Worm (Caenorhabditis elegans) whole organism, L2 larva: ENCODE data around the gene T05C12.1.

Experiments
- C34F6.9 ChIP-seq: fragments of 150-350 bp; optimal IDR thresholded peaks from 2 replicates; lab custom pipeline; 2014; ENCODE audit warnings: missing biosample characterization, missing genetic modification characterization
- F13H6.1 ChIP-seq: sonication (generic microtip); optimal IDR thresholded peaks from 2 replicates; lab custom pipeline; 2016; ENCODE audit warnings: missing genetic modification characterization, missing compliant biosample characterization
- R02D3.7 ChIP-seq: fragments of 150-350 bp; optimal IDR thresholded peaks from 2 replicates; lab custom pipeline; 2014; ENCODE audit warnings: missing biosample characterization, missing genetic modification characterization
- Y55F3AM.14 ChIP-seq: fragments of 200-800 bp; sonication (Bioruptor generic); optimal IDR thresholded peaks from 2 replicates; lab custom pipeline; 2018; ENCODE audit warnings: mild to moderate bottlenecking, missing genetic modification characterization, missing compliant biosample characterization
- ZK546.5 ChIP-seq: sonication (generic microtip); optimal IDR thresholded peaks from 2 replicates; lab custom pipeline; 2017; ENCODE audit warnings: missing biosample characterization, missing genetic modification characterization
- alr-1 ChIP-seq: fragments of 150-350 bp; optimal IDR thresholded peaks from 2 replicates; lab custom pipeline; 2014; ENCODE audit warnings: missing biosample characterization, missing genetic modification characterization
- aly-2 ChIP-seq: fragments of 150-350 bp; optimal IDR thresholded peaks from 2 replicates; lab custom pipeline; 2014; ENCODE audit warnings: missing biosample characterization, missing genetic modification characterization
- ama-1 ChIP-seq: fragments of 150-350 bp; optimal IDR thresholded peaks from 2 replicates; lab custom pipeline; 2018; ENCODE audit warnings: inconsistent platforms
- blmp-1 ChIP-seq: sonication (generic microtip); optimal IDR thresholded peaks from 2 replicates; lab custom pipeline; 2017; ENCODE audit warnings: missing genetic modification characterization, mild to moderate bottlenecking, missing compliant biosample characterization, antibody characterized with exemption, moderate library complexity; ENCODE audit not compliant: insufficient read depth
- ceh-16 ChIP-seq: fragments of 150-350 bp; optimal IDR thresholded peaks from 2 replicates; lab custom pipeline; 2014; ENCODE audit warnings: missing biosample characterization, missing genetic modification characterization
- ceh-82 ChIP-seq: fragments of 150-350 bp; optimal IDR thresholded peaks from 2 replicates; lab custom pipeline; 2014; ENCODE audit warnings: missing biosample characterization, missing genetic modification characterization
- crh-2 ChIP-seq: sonication (generic microtip); optimal IDR thresholded peaks from 2 replicates; lab custom pipeline; 2017; ENCODE audit warnings: missing biosample characterization, missing genetic modification characterization
- dmd-4 ChIP-seq: sonication (generic microtip); optimal IDR thresholded peaks from 2 replicates; lab custom pipeline; 2017; ENCODE audit warnings: missing biosample characterization, missing genetic modification characterization
- egl-27 ChIP-seq: sonication (generic microtip); optimal IDR thresholded peaks from 3 replicates; lab custom pipeline; 2017; ENCODE audit warnings: missing biosample characterization, missing genetic modification reagents, missing genetic modification characterization
- elt-1 ChIP-seq: fragments of 150-350 bp; optimal IDR thresholded peaks from 2 replicates; lab custom pipeline; 2014; ENCODE audit warnings: missing biosample characterization, missing genetic modification characterization
- elt-3 ChIP-seq: sonication (generic microtip); optimal IDR thresholded peaks from 2 replicates; lab custom pipeline; 2017; ENCODE audit warnings: missing biosample characterization, missing genetic modification characterization
- fos-1 ChIP-seq: fragments of 150-350 bp; optimal IDR thresholded peaks from 2 replicates; lab custom pipeline; 2014; ENCODE audit warnings: missing biosample characterization, missing genetic modification characterization
- gmeb-1 ChIP-seq: fragments of 150-350 bp; optimal IDR thresholded peaks from 2 replicates; lab custom pipeline; 2014; ENCODE audit warnings: missing biosample characterization, missing genetic modification characterization
- lin-11 ChIP-seq: fragments of 150-350 bp; sonication (generic microtip); optimal IDR thresholded peaks from 2 replicates; lab custom pipeline; 2014; ENCODE audit warnings: missing biosample characterization, missing genetic modification characterization, inconsistent platforms, mixed read lengths
- lin-13 ChIP-seq: fragments of 150-350 bp; optimal IDR thresholded peaks from 2 replicates; lab custom pipeline; 2014; ENCODE audit warnings: missing biosample characterization, missing genetic modification reagents, missing genetic modification characterization
- lin-39 ChIP-seq: fragments of 150-350 bp; optimal IDR thresholded peaks from 2 replicates; lab custom pipeline; 2014; ENCODE audit warnings: missing biosample characterization, missing genetic modification reagents, missing genetic modification characterization
- lsy-2 ChIP-seq, 2 experiments: fragments of 150-350 bp in 1 of 2; sonication (generic microtip) in 1 of 2; optimal IDR thresholded peaks; 2 replicates each; lab custom pipeline; 2014 to 2017; ENCODE audit warnings: missing biosample characterization in 2 of 2, missing genetic modification characterization in 2 of 2
- mab-5 ChIP-seq: fragments of 150-350 bp; optimal IDR thresholded peaks from 2 replicates; lab custom pipeline; 2014; ENCODE audit warnings: missing biosample characterization, missing genetic modification characterization
- mbf-1 ChIP-seq: sonication (generic microtip); optimal IDR thresholded peaks from 2 replicates; lab custom pipeline; 2017; ENCODE audit warnings: missing biosample characterization, missing genetic modification characterization
- mdl-1 ChIP-seq, 2 experiments: fragments of 150-350 bp in 1 of 2; sonication (generic microtip) in 1 of 2; optimal IDR thresholded peaks; 2 replicates each; lab custom pipeline; 2017; ENCODE audit warnings: missing biosample characterization in 2 of 2, missing genetic modification characterization in 2 of 2
- nhr-10 ChIP-seq: sonication (generic microtip); optimal IDR thresholded peaks from 2 replicates; lab custom pipeline; 2017; ENCODE audit warnings: missing biosample characterization, missing genetic modification characterization
- nhr-11 ChIP-seq: fragments of 150-350 bp; optimal IDR thresholded peaks from 2 replicates; lab custom pipeline; 2014; ENCODE audit warnings: missing biosample characterization, missing genetic modification characterization
- nhr-12 ChIP-seq: fragments of 150-350 bp; optimal IDR thresholded peaks from 2 replicates; lab custom pipeline; 2014; ENCODE audit warnings: missing biosample characterization, missing genetic modification characterization
- nhr-129 ChIP-seq: fragments of 150-350 bp; optimal IDR thresholded peaks from 2 replicates; lab custom pipeline; 2014; ENCODE audit warnings: missing biosample characterization, missing genetic modification characterization
- nhr-21 ChIP-seq: fragments of 150-350 bp; optimal IDR thresholded peaks from 2 replicates; lab custom pipeline; 2014; ENCODE audit warnings: missing biosample characterization, missing genetic modification characterization
- nhr-23 ChIP-seq: fragments of 150-350 bp; optimal IDR thresholded peaks from 2 replicates; lab custom pipeline; 2014; ENCODE audit warnings: missing biosample characterization, missing genetic modification reagents, missing genetic modification characterization
- nhr-237 ChIP-seq: fragments of 150-350 bp; optimal IDR thresholded peaks from 2 replicates; lab custom pipeline; 2014; ENCODE audit warnings: missing biosample characterization, missing genetic modification characterization
- nhr-25 ChIP-seq: fragments of 150-350 bp; sonication (generic microtip); optimal IDR thresholded peaks from 3 replicates; lab custom pipeline; 2014; ENCODE audit warnings: missing biosample characterization, missing genetic modification characterization
- nhr-6 ChIP-seq: fragments of 150-350 bp; optimal IDR thresholded peaks from 2 replicates; lab custom pipeline; 2014; ENCODE audit warnings: missing biosample characterization, missing genetic modification characterization
- nhr-77 ChIP-seq: fragments of 150-350 bp; optimal IDR thresholded peaks from 2 replicates; lab custom pipeline; 2014; ENCODE audit warnings: missing biosample characterization, missing genetic modification characterization
- peb-1 ChIP-seq: fragments of 150-350 bp; optimal IDR thresholded peaks from 2 replicates; lab custom pipeline; 2014; ENCODE audit warnings: missing biosample characterization, missing genetic modification characterization
- sem-4 ChIP-seq: fragments of 150-350 bp; optimal IDR thresholded peaks from 2 replicates; lab custom pipeline; 2014; ENCODE audit warnings: missing biosample characterization, missing genetic modification reagents, missing genetic modification characterization
- skn-1 ChIP-seq: sonication (generic microtip); optimal IDR thresholded peaks from 2 replicates; lab custom pipeline; 2017; ENCODE audit warnings: missing biosample characterization, missing genetic modification characterization
- sma-3 ChIP-seq: sonication (generic microtip); optimal IDR thresholded peaks from 2 replicates; lab custom pipeline; 2016; ENCODE audit warnings: missing genetic modification reagents, missing genetic modification characterization, missing compliant biosample characterization
- sma-9 ChIP-seq, 2 experiments: fragments of 150-350 bp in 1 of 2; sonication (generic microtip) in 1 of 2; optimal IDR thresholded peaks; 2 replicates each; lab custom pipeline; 2014 to 2016; ENCODE audit warnings: missing genetic modification characterization in 2 of 2, mild to moderate bottlenecking in 1 of 2, missing biosample characterization in 1 of 2, missing compliant biosample characterization in 1 of 2, missing genetic modification reagents in 1 of 2, moderate library complexity in 1 of 2
- snpc-4 ChIP-seq: fragments of 150-350 bp; optimal IDR thresholded peaks from 2 replicates; lab custom pipeline; 2014; ENCODE audit warnings: missing biosample characterization, missing genetic modification characterization
- unc-39 ChIP-seq: fragments of 150-350 bp; optimal IDR thresholded peaks from 2 replicates; lab custom pipeline; 2014; ENCODE audit warnings: missing biosample characterization, missing genetic modification characterization
- unc-55 ChIP-seq: fragments of 150-350 bp; sonication (generic microtip); optimal IDR thresholded peaks from 3 replicates; lab custom pipeline; 2014; ENCODE audit warnings: missing biosample characterization, missing genetic modification reagents, missing genetic modification characterization
- zag-1 ChIP-seq: fragments of 150-350 bp; optimal IDR thresholded peaks from 2 replicates; lab custom pipeline; 2014; ENCODE audit warnings: missing biosample characterization, missing genetic modification characterization
- ztf-1 ChIP-seq: fragments of 200-800 bp; sonication (Bioruptor generic); conservative IDR thresholded peaks from 2 replicates; pipeline ENCODE4 v1.3.6; 2022; ENCODE audit warnings: missing genetic modification characterization, missing compliant biosample characterization
- ztf-11 ChIP-seq: sonication (generic microtip); optimal IDR thresholded peaks from 2 replicates; lab custom pipeline; 2017; ENCODE audit warnings: missing biosample characterization, missing genetic modification characterization
- ztf-4 ChIP-seq: fragments of 150-350 bp; optimal IDR thresholded peaks from 2 replicates; lab custom pipeline; 2014; ENCODE audit warnings: missing biosample characterization, missing genetic modification characterization

Gene T05C12.1

DNA sequence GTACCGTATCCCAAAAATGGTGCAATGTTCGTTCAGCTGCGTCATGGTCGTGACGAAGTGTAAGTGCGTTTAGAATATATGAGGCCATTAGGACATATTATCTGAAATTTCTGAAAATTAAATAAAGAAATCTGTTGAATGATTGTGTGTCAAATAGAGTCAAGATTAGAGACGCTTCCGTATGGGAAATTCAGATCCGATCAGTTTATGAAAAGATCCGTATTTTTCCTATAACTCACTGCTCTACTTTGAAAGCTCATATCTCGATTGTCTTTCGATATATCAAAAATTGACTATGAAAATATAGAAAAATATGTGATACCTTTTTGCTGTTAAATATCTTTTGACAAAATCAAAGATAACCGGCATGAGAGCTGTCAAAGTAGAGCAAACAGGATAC, 6.8 kb downstream of the T05C12.1 start, which contains the start of gene T05C12.4:
TSS of gene T05C12.4 (minus strand) at position 101 of the 400 bp plus-strand sequence.
- TF ChIP-seq sma-9 (GFP tag; optimal IDR thresholded peaks at IDR 0.05; lab: Kevin White, UChicago) (no peak), sma-9 (tag; optimal IDR thresholded peaks at IDR 0.05; lab: Kevin White, UChicago) (no peak)

DNA sequence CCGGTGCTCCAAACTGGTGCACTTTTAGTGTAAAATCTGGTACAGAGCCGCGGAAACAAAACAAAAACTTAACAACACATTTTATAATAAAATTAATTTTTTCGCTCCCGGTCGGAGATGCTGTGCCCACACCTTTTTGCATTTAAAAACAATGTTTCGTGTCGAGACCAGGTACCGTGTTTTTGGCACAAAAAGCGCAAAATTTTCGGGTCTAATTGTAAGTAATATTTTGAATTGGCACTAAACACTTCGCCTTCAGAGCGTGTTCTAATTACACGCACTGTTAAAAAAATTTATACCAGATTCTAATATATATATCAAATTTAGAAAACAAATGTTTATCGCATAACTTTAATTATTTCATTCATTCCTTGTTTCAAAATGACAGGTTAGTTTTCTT, 8.0 kb downstream of the T05C12.1 start, which contains the start of gene dylt-3:
TSS of gene dylt-3 (plus strand) at position 301 of the 400 bp plus-strand sequence.
- TF ChIP-seq nhr-21 (no peak), nhr-129 (tag; lab: Kevin White, UChicago) (no peak), nhr-6 (tag; lab: Kevin White, UChicago) (no peak), ztf-4 (tag; lab: Kevin White, UChicago) (no peak), lin-11 (no peak), R02D3.7 (no peak), sma-9 (GFP tag; optimal IDR thresholded peaks at IDR 0.05; lab: Kevin White, UChicago) (no peak), sma-9 (tag; optimal IDR thresholded peaks at IDR 0.05; lab: Kevin White, UChicago) (no peak), nhr-12 (tag; lab: Kevin White, UChicago) (no peak), ztf-1 (GFP tag; lab: Robert Waterston, UW) (no peak), elt-1 (tag; lab: Kevin White, UChicago) (no peak)

DNA sequence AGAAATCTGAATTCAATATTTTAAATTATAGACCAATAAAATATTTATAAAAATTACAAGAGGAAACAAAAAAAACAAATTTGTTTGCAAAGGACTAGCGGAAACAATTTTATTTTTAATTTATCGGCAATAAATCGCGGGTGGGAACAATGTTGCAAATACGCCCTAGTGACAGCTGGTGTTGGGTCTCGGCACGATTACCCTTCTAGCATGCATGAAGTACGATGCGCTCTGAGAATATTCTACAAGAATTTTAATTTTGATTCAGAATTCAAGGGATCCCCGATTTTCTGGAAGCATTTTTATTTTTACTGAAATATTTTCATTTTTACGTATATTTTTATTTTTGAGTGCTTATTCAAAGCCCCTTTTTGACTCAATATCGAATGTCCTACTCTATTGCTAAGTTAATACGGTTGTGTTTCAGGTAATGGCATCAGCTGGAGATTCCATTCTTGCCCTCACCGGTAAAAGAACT, 11.6 kb downstream of the T05C12.1 start, which contains the start of the genes mig-5 and cct-1:
TSS of gene mig-5 (minus strand) at position 8 of the 478 bp plus-strand sequence.
TSS of gene cct-1 (plus strand) at position 428 of the 478 bp plus-strand sequence.
- TF ChIP-seq ceh-82 (tag; lab: Kevin White, UChicago) (peak; percentile 91), snpc-4 (tag; lab: Kevin White, UChicago) (peak; percentile 90), alr-1 (peak; percentile 9), lin-11 (peak; percentile 98), nhr-11 (peak; percentile 48), egl-27 (tag; lab: Kevin White, UChicago) (peak; percentile 91), mab-5 (tag; lab: Kevin White, UChicago) (peak; percentile 97), fos-1 (tag; lab: Kevin White, UChicago) (peak; percentile 90), unc-55 (peak; percentile 100), lin-39 (tag; lab: Kevin White, UChicago) (no peak), sma-9 (GFP tag; optimal IDR thresholded peaks at IDR 0.05; lab: Kevin White, UChicago) (peak; percentile 98), sma-9 (tag; optimal IDR thresholded peaks at IDR 0.05; lab: Kevin White, UChicago) (no peak), dmd-4 (peak; percentile 41), lsy-2 (tag; optimal IDR thresholded peaks at IDR 0.05; lab: Kevin White, UChicago) (peak; percentile 99 to 100), ztf-1 (GFP tag; lab: Robert Waterston, UW) (no peak), mbf-1 (tag; lab: Kevin White, UChicago) (peak; percentile 50), elt-1 (tag; lab: Kevin White, UChicago) (peak; percentile 16), blmp-1 (tag; lab: Kevin White, UChicago) (peak; percentile 75), lin-13 (GFP tag; lab: Kevin White, UChicago) (peak; percentile 97), nhr-23 (tag; lab: Kevin White, UChicago) (no peak), elt-3 (no peak), skn-1 (peak; percentile 63), peb-1 (tag; lab: Kevin White, UChicago) (no peak), nhr-25 (tag; lab: Kevin White, UChicago) (peak; percentile 99), zag-1 (tag; lab: Kevin White, UChicago) (peak; percentile 94), nhr-77 (tag; lab: Kevin White, UChicago) (peak; percentile 86), sem-4 (peak; percentile 99), nhr-21 (peak; percentile 97), mdl-1 (tag; optimal IDR thresholded peaks at IDR 0.05; lab: Kevin White, UChicago) (peak in 1 of 2 experiments; percentile 78), sma-3 (GFP tag; lab: Kevin White, UChicago) (peak; percentile 98), ztf-4 (tag; lab: Kevin White, UChicago) (peak; percentile 98), gmeb-1 (tag; lab: Kevin White, UChicago) (peak; percentile 98), Y55F3AM.14 (GFP tag; lab: Kevin White, UChicago) (peak; percentile 71), crh-2 (tag; lab: Kevin White, UChicago) (peak; percentile 99), aly-2 (tag; lab: Kevin White, UChicago) (no peak), R02D3.7 (peak; percentile 83), F13H6.1 (tag; lab: Kevin White, UChicago) (peak; percentile 96), ztf-11 (tag; lab: Kevin White, UChicago) (peak; percentile 51), ZK546.5 (peak; percentile 90), nhr-10 (tag; lab: Kevin White, UChicago) (peak; percentile 85), nhr-129 (tag; lab: Kevin White, UChicago) (peak; percentile 94), nhr-12 (tag; lab: Kevin White, UChicago) (peak; percentile 42), C34F6.9 (tag; lab: Kevin White, UChicago) (peak; percentile 99), ceh-16 (tag; lab: Kevin White, UChicago) (peak; percentile 92), nhr-237 (tag; lab: Kevin White, UChicago) (peak; percentile 84), nhr-6 (tag; lab: Kevin White, UChicago) (peak; percentile 97), unc-39 (tag; lab: Kevin White, UChicago) (no peak), ama-1 (lab: Kevin White, UChicago) (peak; percentile 41)
